Worm (Caenorhabditis elegans) whole organism, L1 larva: ENCODE data around the gene adss-1.

Source experiments
- C04F5.9 ChIP-seq: sonication (generic microtip); optimal IDR thresholded peaks from 2 replicates; lab custom pipeline; 2016; ENCODE audit warnings: missing genetic modification characterization, missing compliant biosample characterization
- F16B12.6 ChIP-seq: fragments of 150-350 bp; optimal IDR thresholded peaks from 2 replicates; lab custom pipeline; 2014; ENCODE audit warnings: missing biosample characterization, missing genetic modification characterization
- Y116A8C.19 ChIP-seq: sonication (generic microtip); optimal IDR thresholded peaks from 2 replicates; lab custom pipeline; 2016; ENCODE audit warnings: missing compliant biosample characterization, missing genetic modification characterization, borderline replicate concordance
- ama-1 ChIP-seq: fragments of 150-350 bp; optimal IDR thresholded peaks from 2 replicates; lab custom pipeline; 2014
- ceh-8 ChIP-seq: fragments of 200-800 bp; sonication (Bioruptor generic); optimal IDR thresholded peaks from 2 replicates; lab custom pipeline; 2018; ENCODE audit warnings: mild to moderate bottlenecking, missing genetic modification characterization, moderate library complexity, missing compliant biosample characterization
- ces-1 ChIP-seq: fragments of 150-350 bp; optimal IDR thresholded peaks from 2 replicates; lab custom pipeline; 2014; ENCODE audit warnings: missing biosample characterization, missing genetic modification reagents, missing genetic modification characterization
- dpl-1 ChIP-seq, 3 experiments: fragments of 150-350 bp in 2 of 3; sonication (generic microtip) in 1 of 3; optimal IDR thresholded peaks; 2 replicates each; lab custom pipeline; 2014 to 2017; ENCODE audit warnings: missing biosample characterization in 3 of 3, missing genetic modification characterization in 3 of 3, missing genetic modification reagents in 3 of 3
- dsc-1 ChIP-seq: sonication (generic microtip); optimal IDR thresholded peaks from 2 replicates; lab custom pipeline; 2016; ENCODE audit warnings: mild to moderate bottlenecking, missing genetic modification characterization, missing compliant biosample characterization
- efl-1 ChIP-seq, 4 experiments: fragments of 150-350 bp; optimal IDR thresholded peaks in 3 of 4; peaks in 1 of 4; 1 replicate in 1 of 4; 2 replicates in 3 of 4; lab custom pipeline; 2014; ENCODE audit warnings: missing biosample characterization in 2 of 4, missing genetic modification characterization in 2 of 4, missing genetic modification reagents in 2 of 4
- efl-3 ChIP-seq: fragments of 200-800 bp; sonication (Bioruptor generic); optimal IDR thresholded peaks from 2 replicates; lab custom pipeline; 2018; ENCODE audit warnings: mild to moderate bottlenecking, missing genetic modification characterization, missing compliant biosample characterization
- egl-13 ChIP-seq: sonication (generic microtip); optimal IDR thresholded peaks from 2 replicates; lab custom pipeline; 2016; ENCODE audit warnings: missing genotype, missing genetic modification reagents, missing genetic modification characterization, missing compliant biosample characterization
- elt-3 ChIP-seq, 6 experiments: fragments of 150-350 bp in 1 of 6; sonication (generic microtip); optimal IDR thresholded peaks; 2 replicates each; lab custom pipeline; 2017 to 2018; ENCODE audit warnings: missing biosample characterization in 6 of 6, missing genetic modification characterization in 6 of 6, inconsistent platforms in 1 of 6
- fkh-10 ChIP-seq: sonication (generic microtip); optimal IDR thresholded peaks from 2 replicates; lab custom pipeline; 2017; ENCODE audit warnings: missing biosample characterization, missing genetic modification reagents, missing genetic modification characterization
- fkh-8 ChIP-seq: sonication (generic microtip); optimal IDR thresholded peaks from 2 replicates; lab custom pipeline; 2016; ENCODE audit warnings: mild to moderate bottlenecking, missing genetic modification characterization, missing compliant biosample characterization
- hlh-17 ChIP-seq: fragments of 200-800 bp; sonication (Bioruptor generic); optimal IDR thresholded peaks from 2 replicates; lab custom pipeline; 2018; ENCODE audit warnings: missing genetic modification characterization, mild to moderate bottlenecking, missing compliant biosample characterization, moderate library complexity, borderline replicate concordance
- jun-1 ChIP-seq: fragments of 150-350 bp; optimal IDR thresholded peaks from 2 replicates; lab custom pipeline; 2014; ENCODE audit warnings: missing biosample characterization, missing genetic modification reagents, missing genetic modification characterization
- lin-13 ChIP-seq: fragments of 150-350 bp; optimal IDR thresholded peaks from 2 replicates; lab custom pipeline; 2014; ENCODE audit warnings: missing biosample characterization, missing genetic modification reagents, missing genetic modification characterization
- lin-14 ChIP-seq: fragments of 200-800 bp; sonication (Bioruptor generic); optimal IDR thresholded peaks from 2 replicates; lab custom pipeline; 2018; ENCODE audit warnings: mild to moderate bottlenecking, missing genetic modification characterization, moderate library complexity, missing compliant biosample characterization
- lir-3 ChIP-seq: sonication (generic microtip); optimal IDR thresholded peaks from 2 replicates; lab custom pipeline; 2016; ENCODE audit warnings: mild to moderate bottlenecking, missing genetic modification characterization, moderate library complexity, missing compliant biosample characterization; ENCODE audit not compliant: poor library complexity
- lsy-2 ChIP-seq, 2 experiments: fragments of 150-350 bp; optimal IDR thresholded peaks; 2 replicates each; lab custom pipeline; 2014; ENCODE audit warnings: missing biosample characterization in 2 of 2, missing genetic modification characterization in 2 of 2
- mdl-1 ChIP-seq, 2 experiments: fragments of 150-350 bp; optimal IDR thresholded peaks; 2 replicates each; lab custom pipeline; 2014 to 2017; ENCODE audit warnings: missing biosample characterization in 2 of 2, missing genetic modification characterization in 2 of 2, inconsistent platforms in 1 of 2
- nhr-11 ChIP-seq: fragments of 150-350 bp; optimal IDR thresholded peaks from 2 replicates; lab custom pipeline; 2014; ENCODE audit warnings: missing biosample characterization, missing genetic modification characterization
- nhr-12 ChIP-seq: sonication (generic microtip); optimal IDR thresholded peaks from 2 replicates; lab custom pipeline; 2017; ENCODE audit warnings: missing biosample characterization, missing genetic modification characterization
- nhr-20 ChIP-seq: sonication (generic microtip); optimal IDR thresholded peaks from 2 replicates; lab custom pipeline; 2016; ENCODE audit warnings: mild to moderate bottlenecking, missing genetic modification characterization, missing compliant biosample characterization
- nhr-28 ChIP-seq: fragments of 150-350 bp; optimal IDR thresholded peaks from 2 replicates; lab custom pipeline; 2014; ENCODE audit warnings: missing biosample characterization, missing genetic modification characterization
- nhr-47 ChIP-seq: sonication (generic microtip); optimal IDR thresholded peaks from 2 replicates; lab custom pipeline; 2016; ENCODE audit warnings: mild to moderate bottlenecking, missing genetic modification characterization, moderate library complexity, missing compliant biosample characterization
- nhr-71 ChIP-seq: sonication (generic microtip); optimal IDR thresholded peaks from 2 replicates; lab custom pipeline; 2016; ENCODE audit warnings: mild to moderate bottlenecking, missing genetic modification characterization, moderate library complexity, missing compliant biosample characterization
- nhr-84 ChIP-seq: sonication (generic microtip); optimal IDR thresholded peaks from 2 replicates; lab custom pipeline; 2017; ENCODE audit warnings: missing biosample characterization, missing genetic modification characterization
- pqm-1 ChIP-seq: sonication (generic microtip); optimal IDR thresholded peaks from 3 replicates; lab custom pipeline; 2017; ENCODE audit warnings: missing biosample characterization, missing genetic modification characterization
- rnt-1 ChIP-seq: sonication (generic microtip); optimal IDR thresholded peaks from 2 replicates; lab custom pipeline; 2016; ENCODE audit warnings: mild to moderate bottlenecking, missing genetic modification characterization, moderate library complexity, missing compliant biosample characterization
- snu-23 ChIP-seq: sonication (generic microtip); optimal IDR thresholded peaks from 2 replicates; lab custom pipeline; 2016; ENCODE audit warnings: missing genetic modification characterization, missing compliant biosample characterization
- sptf-1 ChIP-seq: fragments of 150-350 bp; optimal IDR thresholded peaks from 2 replicates; lab custom pipeline; 2014; ENCODE audit warnings: missing biosample characterization, missing genetic modification characterization
- sup-37 ChIP-seq: fragments of 200-800 bp; sonication (Bioruptor generic); optimal IDR thresholded peaks from 2 replicates; lab custom pipeline; 2018; ENCODE audit warnings: mild to moderate bottlenecking, missing genetic modification characterization, missing compliant biosample characterization
- swsn-7 ChIP-seq: sonication (generic microtip); optimal IDR thresholded peaks from 2 replicates; lab custom pipeline; 2016; ENCODE audit warnings: missing genetic modification characterization, missing compliant biosample characterization
- tbx-2 ChIP-seq: sonication (generic microtip); optimal IDR thresholded peaks from 2 replicates; lab custom pipeline; 2016; ENCODE audit warnings: missing genetic modification characterization, missing compliant biosample characterization
- tlp-1 ChIP-seq: fragments of 150-350 bp; optimal IDR thresholded peaks from 2 replicates; lab custom pipeline; 2014; ENCODE audit warnings: missing biosample characterization, missing genetic modification characterization
- unc-86 ChIP-seq: sonication (generic microtip); optimal IDR thresholded peaks from 2 replicates; lab custom pipeline; 2016; ENCODE audit warnings: missing genetic modification characterization, missing compliant biosample characterization
- vab-15 ChIP-seq: sonication (generic microtip); optimal IDR thresholded peaks from 2 replicates; lab custom pipeline; 2017; ENCODE audit warnings: missing genotype, mild to moderate bottlenecking, missing genetic modification characterization, missing compliant biosample characterization
- xbp-1 ChIP-seq: sonication (generic microtip); optimal IDR thresholded peaks from 2 replicates; lab custom pipeline; 2016; ENCODE audit warnings: missing genetic modification characterization, missing compliant biosample characterization
- zip-4 ChIP-seq: fragments of 200-800 bp; sonication (Bioruptor generic); optimal IDR thresholded peaks from 2 replicates; lab custom pipeline; 2018; ENCODE audit warnings: mild to moderate bottlenecking, missing genetic modification characterization, moderate library complexity, missing compliant biosample characterization
- ztf-11 ChIP-seq, 2 experiments: sonication (generic microtip); optimal IDR thresholded peaks; 2 replicates each; lab custom pipeline; 2016 to 2017; ENCODE audit warnings: missing genetic modification characterization in 2 of 2, missing biosample characterization in 1 of 2, missing compliant biosample characterization in 1 of 2

The adss-1 gene

ce11 chrV:4860525-4860924 lies 37.3 kb upstream of the adss-1 start:
- TF ChIP-seq lin-14 (peak; percentile 57), tbx-2 (tag; lab: Kevin White, UChicago) (no peak), egl-13 (peak; percentile 22), unc-86 (tag; lab: Kevin White, UChicago) (no peak), nhr-71 (tag; lab: Kevin White, UChicago) (peak; percentile 37), swsn-7 (tag; lab: Kevin White, UChicago) (no peak), snu-23 (GFP tag; lab: Kevin White, UChicago) (peak; percentile 18), vab-15 (tag; lab: Kevin White, UChicago) (no peak), efl-1 (optimal IDR thresholded peaks at IDR 0.05; lab: Kevin White, UChicago) (peak; percentile 9 to 15), efl-1 (GFP tag; optimal IDR thresholded peaks at IDR 0.05 in 1 of 2; lab: Kevin White, UChicago) (peak in 1 of 2 experiments; percentile 78), rnt-1 (tag; lab: Kevin White, UChicago) (no peak), sptf-1 (tag; lab: Kevin White, UChicago) (no peak), lsy-2 (tag; optimal IDR thresholded peaks at IDR 0.05; lab: Kevin White, UChicago) (peak in 1 of 2 experiments; percentile 13), nhr-20 (no peak), lin-13 (GFP tag; lab: Kevin White, UChicago) (no peak), ceh-8 (no peak), nhr-47 (peak; percentile 25), ces-1 (GFP tag; lab: Kevin White, UChicago) (no peak), nhr-84 (tag; lab: Kevin White, UChicago) (no peak), fkh-8 (tag; lab: Kevin White, UChicago) (peak; percentile 15), ama-1 (no peak), dsc-1 (tag; lab: Kevin White, UChicago) (peak; percentile 50), tlp-1 (tag; lab: Kevin White, UChicago) (no peak)

- TF ChIP-seq lsy-2 (tag; optimal IDR thresholded peaks at IDR 0.05; lab: Kevin White, UChicago), result no peak
- no peak for TF ChIP-seq mdl-1 (tag; optimal IDR thresholded peaks at IDR 0.05; lab: Kevin White, UChicago)
- no peak for TF ChIP-seq nhr-47
- TF ChIP-seq tlp-1 (tag; lab: Kevin White, UChicago), result no peak
These were observed 34.3 kb upstream of the adss-1 start for ce11 chrV:4857561-4857960.

ce11 chrV:4851969-4852368 lies 28.7 kb upstream of the adss-1 start:
- TF ChIP-seq jun-1 (tag; lab: Kevin White, UChicago), result no peak
- no peak for TF ChIP-seq C04F5.9 (tag; lab: Kevin White, UChicago)
- no peak for TF ChIP-seq nhr-11
- TF ChIP-seq nhr-71 (tag; lab: Kevin White, UChicago), result peak; percentile 13
- no peak for TF ChIP-seq ceh-8
- TF ChIP-seq nhr-47, result peak; percentile 9
- no peak for TF ChIP-seq nhr-12 (tag; lab: Kevin White, UChicago)
- no peak for TF ChIP-seq mdl-1 (tag; optimal IDR thresholded peaks at IDR 0.05; lab: Kevin White, UChicago)
- no peak for TF ChIP-seq pqm-1 (tag; lab: Kevin White, UChicago)
- no peak for TF ChIP-seq dpl-1 (GFP tag; optimal IDR thresholded peaks at IDR 0.05; lab: Kevin White, UChicago)
- peak; percentile 68 for TF ChIP-seq dsc-1 (tag; lab: Kevin White, UChicago)
- peak; percentile 55 for TF ChIP-seq egl-13
- no peak for TF ChIP-seq efl-3
- TF ChIP-seq F16B12.6, result no peak
- no peak for TF ChIP-seq zip-4 (GFP tag; lab: Kevin White, UChicago)
- no peak for TF ChIP-seq lir-3
- no peak for TF ChIP-seq swsn-7 (tag; lab: Kevin White, UChicago)
- no peak for TF ChIP-seq hlh-17 (GFP tag; lab: Kevin White, UChicago)
- no peak for TF ChIP-seq ztf-11 (tag; optimal IDR thresholded peaks at IDR 0.05; lab: Kevin White, UChicago)
- no peak for TF ChIP-seq nhr-84 (tag; lab: Kevin White, UChicago)
- peak; percentile 28 for TF ChIP-seq fkh-8 (tag; lab: Kevin White, UChicago)

ce11 chrV:4851138-4851537 lies 27.9 kb upstream of the adss-1 start, which contains the start of gene nex-4:
Gene nex-4, plus strand, starts transcription at chrV:4851438.
- TF ChIP-seq efl-3, result no peak
- no peak for TF ChIP-seq fkh-10 (GFP tag; lab: Kevin White, UChicago)
- TF ChIP-seq C04F5.9 (tag; lab: Kevin White, UChicago), result no peak
- no peak for TF ChIP-seq elt-3 (tag; optimal IDR thresholded peaks at IDR 0.05; lab: Kevin White, UChicago)
- TF ChIP-seq nhr-28 (tag; lab: Kevin White, UChicago), result no peak
- TF ChIP-seq F16B12.6, result no peak
- TF ChIP-seq Y116A8C.19 (tag; lab: Kevin White, UChicago), result no peak
- TF ChIP-seq sup-37 (GFP tag; lab: Kevin White, UChicago), result no peak
- no peak for TF ChIP-seq xbp-1
- no peak for TF ChIP-seq nhr-20
- no peak for TF ChIP-seq nhr-71 (tag; lab: Kevin White, UChicago)
- no peak for TF ChIP-seq mdl-1 (tag; optimal IDR thresholded peaks at IDR 0.05; lab: Kevin White, UChicago)
- TF ChIP-seq lin-13 (GFP tag; lab: Kevin White, UChicago), result no peak
- TF ChIP-seq, all 84 proteins: peak for 0
